Fruit fly (Drosophila melanogaster): Measurements from ENCODE around the gene alpha-Man-Ib.

The alpha-Man-Ib gene

DNA sequence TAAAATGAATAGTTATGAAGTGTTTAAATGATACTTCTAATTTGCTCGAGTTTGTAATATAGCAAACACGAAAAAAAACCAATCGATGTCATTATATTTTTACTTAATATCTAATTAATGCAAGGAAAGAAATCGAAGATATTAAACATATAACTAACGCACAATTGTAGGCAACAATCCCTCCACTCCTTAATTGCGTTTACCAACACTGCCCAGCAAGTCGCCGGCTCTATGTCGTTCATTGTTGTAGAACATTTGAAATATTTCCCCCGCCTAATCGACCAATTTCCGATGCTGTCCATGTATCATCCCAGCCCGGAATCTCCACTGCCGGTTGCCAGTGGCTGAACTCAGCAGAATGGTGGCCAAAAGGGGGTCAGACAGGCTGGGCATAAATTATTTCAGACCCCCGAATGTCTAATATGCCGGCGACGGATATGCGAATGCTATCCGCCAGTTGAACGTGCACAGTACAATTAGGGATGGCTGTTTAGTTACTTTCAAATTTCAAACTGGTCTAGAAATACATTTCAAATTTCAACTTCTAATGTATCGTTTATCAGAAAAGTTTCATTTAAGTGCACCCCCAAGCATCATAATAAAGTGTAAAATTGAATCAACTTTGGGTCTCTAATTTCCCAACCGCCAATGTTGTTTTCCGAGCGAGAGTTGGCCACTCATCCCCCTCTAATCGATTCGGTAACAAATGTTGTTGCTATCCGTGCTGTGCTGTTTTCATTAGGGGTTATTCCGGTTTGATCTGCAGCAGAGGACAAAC lies 44.0 kb downstream of the alpha-Man-Ib start (continued):
- TF ChIP-seq lab (GFP tag; optimal IDR thresholded peaks at IDR 0.05) (peak; percentile 73), cad (GFP tag; optimal IDR thresholded peaks at IDR 0.05) (no peak), vnd (GFP tag; IDR thresholded peaks at IDR 0.05; ENCODE audit: partially characterized antibody) (no peak), CG12942 (GFP tag; optimal IDR thresholded peaks at IDR 0.05) (no peak), CG14441 (GFP tag; IDR thresholded peaks at IDR 0.05) (peak; percentile 42), Gsc (GFP tag; IDR thresholded peaks at IDR 0.05) (no peak), nau (GFP tag; optimal IDR thresholded peaks at IDR 0.05) (peak; percentile 0), br (optimal IDR thresholded peaks at IDR 0.05) (no peak), CG11093 (GFP tag; IDR thresholded peaks at IDR 0.05) (0 out of 3 replicates have a peak, but pooled peaks have one; percentile 15), E2f2 (GFP tag; IDR thresholded peaks at IDR 0.05) (no peak), CG2116 (GFP tag; optimal IDR thresholded peaks at IDR 0.05) (no peak), CG32532 (GFP tag; IDR thresholded peaks at IDR 0.05) (peak; percentile 65; the same call in 1 of the 2 replicates), CG18262 (tag; optimal IDR thresholded peaks at IDR 0.05) (peak; percentile 29), bigmax (GFP tag; optimal IDR thresholded peaks at IDR 0.05) (no peak), pho (GFP tag; optimal IDR thresholded peaks at IDR 0.05) (no peak), phol (tag; optimal IDR thresholded peaks at IDR 0.05) (peak; percentile 39), CG1832 (GFP tag; optimal IDR thresholded peaks at IDR 0.05) (no peak), CG7271 (tag; optimal IDR thresholded peaks at IDR 0.05) (no peak), crc (GFP tag; optimal IDR thresholded peaks at IDR 0.05) (peak; percentile 13), Vsx1 (GFP tag; optimal IDR thresholded peaks at IDR 0.05) (no peak), CG17802 (tag; optimal IDR thresholded peaks at IDR 0.05) (no peak), Doc3 (GFP tag; IDR thresholded peaks at IDR 0.05; ENCODE audit: partially characterized antibody) (no peak), CG11398 (GFP tag; optimal IDR thresholded peaks at IDR 0.05) (peak; percentile 35), oc (tag; optimal IDR thresholded peaks at IDR 0.05) (no peak), E2f1 (GFP tag; IDR thresholded peaks at IDR 0.05) (0 out of 2 replicates have a peak, but pooled peaks have one; percentile 17), fru (optimal IDR thresholded peaks at IDR 0.05) (no peak), Dfd (GFP tag; optimal IDR thresholded peaks at IDR 0.05) (no peak), CG13296 (GFP tag; optimal IDR thresholded peaks at IDR 0.05) (peak; percentile 43), CG1603 (tag; optimal IDR thresholded peaks at IDR 0.05) (peak; percentile 61), CG6854 (GFP tag; optimal IDR thresholded peaks at IDR 0.05) (no peak), mam (GFP tag; optimal IDR thresholded peaks at IDR 0.05) (peak; percentile 49), CG13123 (GFP tag; optimal IDR thresholded peaks at IDR 0.05) (no peak), Hmx (GFP tag; optimal IDR thresholded peaks at IDR 0.05) (no peak), aop (GFP tag; IDR thresholded peaks at IDR 0.05) (no peak), CG6254 (GFP tag; optimal IDR thresholded peaks at IDR 0.05) (no peak), Nf-YC (tag; optimal IDR thresholded peaks at IDR 0.05) (no peak), abd-A (tag; optimal IDR thresholded peaks at IDR 0.05) (no peak), Dbx (GFP tag; IDR thresholded peaks at IDR 0.05) (peak; percentile 74), gcm2 (GFP tag; optimal IDR thresholded peaks at IDR 0.05) (no peak), zen2 (GFP tag; IDR thresholded peaks at IDR 0.05; ENCODE audit: partially characterized antibody) (no peak), ind (GFP tag; optimal IDR thresholded peaks at IDR 0.05) (peak; percentile 33), sc (optimal IDR thresholded peaks at IDR 0.05) (no peak), sc (GFP tag; optimal IDR thresholded peaks at IDR 0.05) (no peak), sug (tag; optimal IDR thresholded peaks at IDR 0.05) (no peak), D19B (GFP tag; optimal IDR thresholded peaks at IDR 0.05) (no peak), Abd-B (GFP tag; optimal IDR thresholded peaks at IDR 0.05) (no peak), cato (GFP tag; optimal IDR thresholded peaks at IDR 0.05; ENCODE audit: borderline replicate concordance) (no peak), MTF-1 (GFP tag; optimal IDR thresholded peaks at IDR 0.05; ENCODE audit: borderline replicate concordance) (no peak), hkb (optimal IDR thresholded peaks at IDR 0.05) (no peak), hkb (GFP tag; IDR thresholded peaks at IDR 0.05) (peak; percentile 57), NC2β (GFP tag; optimal IDR thresholded peaks at IDR 0.05) (no peak)
